Worm (Caenorhabditis elegans) whole organism, mixed stage, embryonic: Measurements from ENCODE around the gene srx-113.

Experiments
- M03D4.4 ChIP-seq: sonication (generic microtip); optimal IDR thresholded peaks from 2 replicates; lab custom pipeline; 2017; ENCODE audit warnings: mild to moderate bottlenecking, missing genetic modification characterization, missing compliant biosample characterization
- bed-3 ChIP-seq: fragments of 200-800 bp; sonication (Bioruptor generic); optimal IDR thresholded peaks from 3 replicates; lab custom pipeline; 2018; ENCODE audit warnings: mild to moderate bottlenecking, missing genetic modification characterization, moderate library complexity, missing compliant biosample characterization
- blmp-1 ChIP-seq: fragments of 150-350 bp; optimal IDR thresholded peaks from 2 replicates; lab custom pipeline; 2014; ENCODE audit warnings: missing biosample characterization, missing genetic modification characterization
- ceh-39 ChIP-seq: fragments of 150-350 bp; optimal IDR thresholded peaks from 2 replicates; lab custom pipeline; 2014; ENCODE audit warnings: missing biosample characterization, missing genetic modification characterization
- ceh-43 ChIP-seq: fragments of 200-800 bp; sonication (Bioruptor generic); optimal IDR thresholded peaks from 2 replicates; lab custom pipeline; 2018; ENCODE audit warnings: mild to moderate bottlenecking, missing genetic modification characterization, moderate library complexity, missing compliant biosample characterization
- ceh-83 ChIP-seq: fragments of 200-800 bp; sonication (Bioruptor generic); optimal IDR thresholded peaks from 2 replicates; lab custom pipeline; 2018; ENCODE audit warnings: mild to moderate bottlenecking, missing genetic modification characterization, missing compliant biosample characterization
- ces-1 ChIP-seq: fragments of 150-350 bp; optimal IDR thresholded peaks from 2 replicates; lab custom pipeline; 2014; ENCODE audit warnings: missing biosample characterization, missing genetic modification reagents, missing genetic modification characterization
- cnd-1 ChIP-seq: fragments of 200-800 bp; sonication (Bioruptor generic); optimal IDR thresholded peaks from 2 replicates; lab custom pipeline; 2018; ENCODE audit warnings: mild to moderate bottlenecking, missing genetic modification characterization, missing compliant biosample characterization
- drap-1 ChIP-seq: fragments of 200-800 bp; sonication (Bioruptor generic); optimal IDR thresholded peaks from 3 replicates; lab custom pipeline; 2018; ENCODE audit warnings: mild to moderate bottlenecking, missing genetic modification characterization, missing compliant biosample characterization
- flh-1 ChIP-seq: fragments of 200-800 bp; sonication (Bioruptor generic); optimal IDR thresholded peaks from 2 replicates; lab custom pipeline; 2018; ENCODE audit warnings: mild to moderate bottlenecking, missing genetic modification characterization, moderate library complexity, missing compliant biosample characterization
- hlh-1 ChIP-seq: fragments of 150-350 bp; optimal IDR thresholded peaks from 2 replicates; lab custom pipeline; 2014; ENCODE audit warnings: missing biosample characterization, missing genetic modification reagents, missing genetic modification characterization
- lin-13 ChIP-seq: fragments of 150-350 bp; optimal IDR thresholded peaks from 2 replicates; lab custom pipeline; 2014; ENCODE audit warnings: missing biosample characterization, missing genetic modification characterization
- lin-32 ChIP-seq: fragments of 200-800 bp; sonication (Bioruptor generic); optimal IDR thresholded peaks from 2 replicates; lab custom pipeline; 2018; ENCODE audit warnings: mild to moderate bottlenecking, missing genetic modification characterization, missing compliant biosample characterization
- lsy-2 ChIP-seq: fragments of 150-350 bp; optimal IDR thresholded peaks from 2 replicates; lab custom pipeline; 2014; ENCODE audit warnings: missing biosample characterization, missing genetic modification characterization
- mab-5 ChIP-seq: fragments of 150-350 bp; optimal IDR thresholded peaks from 2 replicates; lab custom pipeline; 2014; ENCODE audit warnings: missing biosample characterization, missing genetic modification characterization
- mep-1 ChIP-seq: fragments of 150-350 bp; optimal IDR thresholded peaks from 2 replicates; lab custom pipeline; 2017; ENCODE audit warnings: missing biosample characterization, missing genetic modification reagents, missing genetic modification characterization, inconsistent platforms
- mls-2 ChIP-seq: sonication (generic microtip); optimal IDR thresholded peaks from 2 replicates; lab custom pipeline; 2016; ENCODE audit warnings: mild to moderate bottlenecking, missing genetic modification characterization, moderate library complexity, missing compliant biosample characterization
- nhr-12 ChIP-seq: fragments of 150-350 bp; optimal IDR thresholded peaks from 2 replicates; lab custom pipeline; 2014; ENCODE audit warnings: missing biosample characterization, missing genetic modification characterization
- nhr-2 ChIP-seq: fragments of 150-350 bp; optimal IDR thresholded peaks from 2 replicates; lab custom pipeline; 2014; ENCODE audit warnings: missing biosample characterization, missing genetic modification characterization
- nhr-237 ChIP-seq: fragments of 150-350 bp; optimal IDR thresholded peaks from 2 replicates; lab custom pipeline; 2014; ENCODE audit warnings: missing biosample characterization, missing genetic modification characterization
- nhr-28 ChIP-seq: fragments of 150-350 bp; optimal IDR thresholded peaks from 2 replicates; lab custom pipeline; 2014; ENCODE audit warnings: missing biosample characterization, missing genetic modification characterization
- nhr-76 ChIP-seq: sonication (generic microtip); optimal IDR thresholded peaks from 2 replicates; lab custom pipeline; 2017; ENCODE audit warnings: missing biosample characterization, missing genetic modification characterization
- sem-2 ChIP-seq: fragments of 200-800 bp; sonication (Bioruptor generic); optimal IDR thresholded peaks from 2 replicates; lab custom pipeline; 2018; ENCODE audit warnings: mild to moderate bottlenecking, missing genetic modification characterization, missing compliant biosample characterization
- snpc-4 ChIP-seq: fragments of 150-350 bp; optimal IDR thresholded peaks from 2 replicates; lab custom pipeline; 2014; ENCODE audit warnings: missing biosample characterization, missing genetic modification characterization
- sptf-1 ChIP-seq: sonication (generic microtip); optimal IDR thresholded peaks from 2 replicates; lab custom pipeline; 2017; ENCODE audit warnings: mild to moderate bottlenecking, missing genetic modification characterization, moderate library complexity, missing compliant biosample characterization
- tbx-8 ChIP-seq: fragments of 200-800 bp; sonication (Bioruptor generic); optimal IDR thresholded peaks from 2 replicates; lab custom pipeline; 2018; ENCODE audit warnings: mild to moderate bottlenecking, missing genetic modification characterization, moderate library complexity, missing compliant biosample characterization
- unc-120 ChIP-seq: sonication (generic microtip); optimal IDR thresholded peaks from 2 replicates; lab custom pipeline; 2017; ENCODE audit warnings: missing genetic modification characterization, missing compliant biosample characterization; ENCODE audit not compliant: poor library complexity, severe bottlenecking
- unc-39 ChIP-seq: fragments of 150-350 bp; optimal IDR thresholded peaks from 2 replicates; lab custom pipeline; 2014; ENCODE audit warnings: missing biosample characterization, missing genetic modification characterization
- unc-62 ChIP-seq: fragments of 150-350 bp; optimal IDR thresholded peaks from 2 replicates; lab custom pipeline; 2014; ENCODE audit warnings: missing biosample characterization, missing genetic modification reagents, missing genetic modification characterization
- zip-8 ChIP-seq: fragments of 150-350 bp; optimal IDR thresholded peaks from 2 replicates; lab custom pipeline; 2014; ENCODE audit warnings: missing biosample characterization, missing genetic modification characterization
- ztf-11 ChIP-seq: fragments of 150-350 bp; optimal IDR thresholded peaks from 2 replicates; lab custom pipeline; 2014; ENCODE audit warnings: missing biosample characterization, missing genetic modification characterization

Gene srx-113

DNA sequence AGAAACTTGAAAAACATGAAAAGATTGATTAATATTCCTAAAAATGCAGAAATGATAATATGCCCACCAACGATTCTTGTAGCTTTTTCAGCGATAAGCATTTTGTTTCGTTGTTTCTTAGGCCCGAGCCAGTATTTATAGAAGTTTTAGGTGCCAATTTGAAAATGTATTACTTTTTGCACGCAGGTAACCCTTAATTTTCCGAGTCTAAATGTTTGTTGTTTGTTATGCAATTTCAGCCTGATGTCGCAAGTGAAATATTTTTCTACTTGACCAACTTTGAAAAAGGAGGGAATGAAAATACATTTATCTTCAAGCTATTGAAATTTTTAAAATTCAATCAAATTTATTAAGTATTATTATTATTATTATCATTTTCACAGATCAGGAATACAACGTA is at the start of gene srx-113:
Gene srx-113 (minus strand): TSS at position 101 of the 400 bp plus-strand sequence.
- TF ChIP-seq snpc-4 (tag; lab: Kevin White, UChicago) (no peak), mab-5 (tag; lab: Kevin White, UChicago) (no peak), ztf-11 (no peak), hlh-1 (no peak), nhr-76 (tag; lab: Kevin White, UChicago) (no peak), ceh-39 (tag; lab: Kevin White, UChicago) (no peak), bed-3 (GFP tag; lab: Kevin White, UChicago) (no peak), M03D4.4 (tag; lab: Kevin White, UChicago) (no peak), lin-13 (tag; lab: Kevin White, UChicago) (no peak), sptf-1 (tag; lab: Kevin White, UChicago) (no peak)

DNA sequence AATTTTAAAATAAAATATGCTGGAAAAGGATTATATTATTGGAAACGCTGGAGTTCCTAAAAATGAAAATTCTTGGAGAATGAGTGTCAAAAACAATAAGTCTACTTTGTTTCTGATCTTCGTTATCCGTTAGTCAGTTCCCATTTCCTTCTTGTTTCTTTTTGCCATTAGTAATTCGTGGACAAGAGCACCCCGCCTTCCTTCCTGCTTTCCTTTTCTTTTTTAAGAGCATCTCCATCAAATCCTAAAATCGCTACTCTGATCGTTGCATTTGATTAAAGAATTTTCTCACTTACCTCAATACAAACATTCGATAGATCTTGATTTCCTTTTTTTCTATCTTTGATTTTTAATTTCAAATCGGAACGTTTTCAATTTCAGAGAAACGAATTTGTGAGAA is 47.9 kb upstream of the srx-113 start, which contains the start of gene frpr-15:
Gene frpr-15 (plus strand): TSS at position 301 of the 400 bp plus-strand sequence.
- TF ChIP-seq ceh-43 (GFP tag; lab: Kevin White, UChicago) (no peak), mls-2 (no peak), drap-1 (GFP tag; lab: Kevin White, UChicago) (no peak), sem-2 (GFP tag; lab: Kevin White, UChicago) (no peak), ces-1 (no peak), unc-39 (tag; lab: Kevin White, UChicago) (no peak), tbx-8 (GFP tag; lab: Kevin White, UChicago) (no peak), M03D4.4 (tag; lab: Kevin White, UChicago) (no peak), bed-3 (GFP tag; lab: Kevin White, UChicago) (no peak), mep-1 (no peak)

DNA sequence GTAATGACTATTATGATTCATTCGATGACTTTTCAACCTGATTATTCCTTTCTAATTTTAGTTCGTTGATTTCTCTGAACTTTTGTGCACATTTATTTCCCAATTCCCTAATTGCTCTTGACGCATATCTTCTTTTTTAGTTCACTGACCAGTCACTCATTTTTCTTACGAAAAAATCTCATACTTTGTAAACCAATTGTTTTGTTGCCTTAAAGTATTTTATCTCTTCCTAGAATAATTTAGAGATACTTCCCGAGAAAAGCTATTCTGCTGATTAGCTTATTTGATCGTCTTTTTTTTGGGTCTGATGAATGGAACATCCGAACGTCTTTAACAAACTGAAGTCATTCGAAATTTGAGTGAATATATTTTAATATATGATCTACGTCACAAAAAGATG is 47.3 kb upstream of the srx-113 start:
- TF ChIP-seq cnd-1 (tag; lab: Kevin White, UChicago) (no peak), nhr-76 (tag; lab: Kevin White, UChicago) (no peak), ces-1 (no peak), flh-1 (GFP tag; lab: Kevin White, UChicago) (no peak), lin-32 (no peak), nhr-237 (no peak), ceh-83 (no peak), hlh-1 (no peak), sem-2 (GFP tag; lab: Kevin White, UChicago) (no peak), mep-1 (no peak), lsy-2 (tag; lab: Kevin White, UChicago) (no peak), blmp-1 (tag; lab: Kevin White, UChicago) (no peak), unc-39 (tag; lab: Kevin White, UChicago) (no peak), lin-13 (tag; lab: Kevin White, UChicago) (no peak), ceh-39 (tag; lab: Kevin White, UChicago) (no peak), sptf-1 (tag; lab: Kevin White, UChicago) (no peak), zip-8 (tag; lab: Kevin White, UChicago) (no peak)

DNA sequence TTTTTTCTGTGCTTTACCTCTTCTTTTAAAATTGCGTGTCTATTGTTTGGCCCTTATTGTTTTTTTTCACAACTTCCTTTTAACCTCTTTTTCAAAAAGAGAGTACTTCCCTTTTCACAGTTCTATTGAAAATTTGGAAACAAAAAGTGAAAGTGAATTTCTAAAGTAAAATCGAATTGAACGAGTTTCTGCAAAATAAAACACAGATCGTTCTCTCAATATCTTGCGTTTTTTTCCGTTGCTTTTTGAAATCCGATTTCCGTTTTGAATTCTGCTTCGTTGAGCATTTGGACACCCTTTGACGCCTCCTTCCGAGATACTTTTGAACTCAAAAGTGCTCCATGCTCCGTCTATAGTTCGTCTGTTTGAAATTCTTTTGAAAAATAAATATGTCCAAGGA is 44.4 kb upstream of the srx-113 start:
- TF ChIP-seq unc-39 (tag; lab: Kevin White, UChicago), result no peak
- TF ChIP-seq mab-5 (tag; lab: Kevin White, UChicago), result no peak
- TF ChIP-seq unc-120 (tag; lab: Kevin White, UChicago), result no peak
- TF ChIP-seq ceh-43 (GFP tag; lab: Kevin White, UChicago), result no peak
- TF ChIP-seq tbx-8 (GFP tag; lab: Kevin White, UChicago), result no peak
- TF ChIP-seq ces-1, result no peak
- no peak for TF ChIP-seq nhr-237
- no peak for TF ChIP-seq ztf-11
- no peak for TF ChIP-seq cnd-1 (tag; lab: Kevin White, UChicago)
- TF ChIP-seq blmp-1 (tag; lab: Kevin White, UChicago), result no peak
- no peak for TF ChIP-seq nhr-28 (tag; lab: Kevin White, UChicago)
- TF ChIP-seq, all 35 proteins: peak for 0

DNA sequence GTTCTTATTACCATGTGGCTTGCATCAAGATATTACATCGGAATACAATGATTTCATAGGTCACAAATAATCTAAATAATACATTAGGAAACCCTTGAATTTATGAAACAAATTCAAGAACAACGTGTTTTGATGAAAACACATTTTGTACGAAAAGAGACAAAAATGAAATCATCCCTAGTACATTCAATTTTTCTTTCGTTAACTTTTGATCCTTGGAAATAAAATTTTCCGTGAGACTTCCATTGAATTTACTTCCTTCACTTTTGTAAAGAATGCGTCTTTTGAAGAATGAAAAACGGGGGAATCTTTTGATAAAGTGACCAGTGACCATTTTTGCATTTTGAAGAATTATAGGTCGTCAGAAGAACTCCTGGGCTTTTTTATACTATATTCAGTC is 41.8 kb upstream of the srx-113 start:
- no peak for TF ChIP-seq ceh-39 (tag; lab: Kevin White, UChicago)
- TF ChIP-seq zip-8 (tag; lab: Kevin White, UChicago), result no peak
- TF ChIP-seq unc-39 (tag; lab: Kevin White, UChicago), result no peak
- no peak for TF ChIP-seq nhr-2 (tag; lab: Kevin White, UChicago)
- TF ChIP-seq unc-62 (GFP tag; lab: Kevin White, UChicago), result no peak
- TF ChIP-seq hlh-1, result no peak
- no peak for TF ChIP-seq unc-120 (tag; lab: Kevin White, UChicago)
- TF ChIP-seq nhr-12 (tag; lab: Kevin White, UChicago), result no peak
- no peak for TF ChIP-seq ceh-43 (GFP tag; lab: Kevin White, UChicago)
- no peak for TF ChIP-seq snpc-4 (tag; lab: Kevin White, UChicago)
- no peak for TF ChIP-seq sptf-1 (tag; lab: Kevin White, UChicago)
- no peak for TF ChIP-seq mab-5 (tag; lab: Kevin White, UChicago)
- TF ChIP-seq mep-1, result no peak
